Worm (Caenorhabditis elegans): ENCODE results near the gene srd-12.

Gene srd-12

ce11 chrIV:5603321-5603720 lies 26.7 kb downstream of the srd-12 start:
- peak; percentile 24 for TF ChIP-seq ceh-34 (tag; optimal IDR thresholded peaks at IDR 0.05)
- no peak for TF ChIP-seq elt-2 (tag; optimal IDR thresholded peaks at IDR 0.05)
- peak; percentile 1 for TF ChIP-seq tbx-2 (tag; optimal IDR thresholded peaks at IDR 0.05)
- TF ChIP-seq dve-1 (tag; optimal IDR thresholded peaks at IDR 0.05) = peak; percentile 26
- TF ChIP-seq zip-5 (tag; optimal IDR thresholded peaks at IDR 0.05) = no peak
- no peak for TF ChIP-seq ceh-31 (tag; optimal IDR thresholded peaks at IDR 0.05)
- no peak for TF ChIP-seq F13H6.1 (tag; optimal IDR thresholded peaks at IDR 0.05)

ce11 chrIV:5602415-5602814 lies 27.6 kb downstream of the srd-12 start:
- TF ChIP-seq hlh-6 (tag; optimal IDR thresholded peaks at IDR 0.05) (no peak), elt-4 (tag; optimal IDR thresholded peaks at IDR 0.05) (no peak), tbx-7 (tag; optimal IDR thresholded peaks at IDR 0.05) (no peak), ztf-16 (tag; optimal IDR thresholded peaks at IDR 0.05) (no peak), sdc-2 (tag; optimal IDR thresholded peaks at IDR 0.05) (no peak), odd-2 (tag; optimal IDR thresholded peaks at IDR 0.05) (no peak), nhr-232 (tag; optimal IDR thresholded peaks at IDR 0.05) (no peak)

DNA sequence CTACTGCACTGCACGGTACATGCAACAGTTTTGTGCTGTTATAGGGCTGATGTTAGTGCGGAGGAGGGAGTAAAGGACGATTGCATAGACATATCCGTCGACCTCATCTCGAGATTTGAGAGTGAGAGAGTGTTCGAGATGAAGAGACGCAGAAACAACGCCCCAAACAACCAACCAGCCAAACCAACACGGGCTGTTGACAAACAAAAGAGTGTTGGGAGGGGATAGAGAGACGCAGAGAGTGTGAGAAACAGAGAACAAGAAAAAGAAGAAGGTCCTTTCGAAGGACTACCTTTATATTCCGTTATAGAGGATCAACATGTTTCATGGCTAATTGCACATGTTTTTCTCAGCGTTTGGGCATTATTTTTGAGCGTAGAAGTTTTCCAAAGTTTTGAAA lies 29.7 kb downstream of the srd-12 start:
- TF ChIP-seq tbx-2 (tag; optimal IDR thresholded peaks at IDR 0.05) (peak; percentile 67), unc-55 (GFP tag; optimal IDR thresholded peaks at IDR 0.05) (peak; percentile 66), hlh-30 (tag; optimal IDR thresholded peaks at IDR 0.05; ENCODE audit: insufficient read depth) (peak; percentile 47), sox-2 (GFP tag; IDR thresholded peaks at IDR 0.05) (peak; percentile 59), hlh-6 (tag; optimal IDR thresholded peaks at IDR 0.05) (no peak), ceh-34 (tag; optimal IDR thresholded peaks at IDR 0.05) (peak; percentile 57), ref-2 (tag; optimal IDR thresholded peaks at IDR 0.05) (peak; percentile 69), nfya-1 (tag; optimal IDR thresholded peaks at IDR 0.05) (peak; percentile 79), ceh-18 (tag; optimal IDR thresholded peaks at IDR 0.05) (peak; percentile 44), ceh-48 (tag; optimal IDR thresholded peaks at IDR 0.05) (no peak), ceh-2 (tag; optimal IDR thresholded peaks at IDR 0.05) (peak; percentile 21), dve-1 (tag; optimal IDR thresholded peaks at IDR 0.05) (no peak), fkh-6 (tag; optimal IDR thresholded peaks at IDR 0.05) (peak; percentile 1), pha-2 (tag; optimal IDR thresholded peaks at IDR 0.05) (peak; percentile 41), ceh-31 (tag; optimal IDR thresholded peaks at IDR 0.05) (peak; percentile 61), pax-1 (tag; optimal IDR thresholded peaks at IDR 0.05) (peak; percentile 45), ceh-45 (GFP tag; IDR thresholded peaks at IDR 0.05) (no peak)

DNA sequence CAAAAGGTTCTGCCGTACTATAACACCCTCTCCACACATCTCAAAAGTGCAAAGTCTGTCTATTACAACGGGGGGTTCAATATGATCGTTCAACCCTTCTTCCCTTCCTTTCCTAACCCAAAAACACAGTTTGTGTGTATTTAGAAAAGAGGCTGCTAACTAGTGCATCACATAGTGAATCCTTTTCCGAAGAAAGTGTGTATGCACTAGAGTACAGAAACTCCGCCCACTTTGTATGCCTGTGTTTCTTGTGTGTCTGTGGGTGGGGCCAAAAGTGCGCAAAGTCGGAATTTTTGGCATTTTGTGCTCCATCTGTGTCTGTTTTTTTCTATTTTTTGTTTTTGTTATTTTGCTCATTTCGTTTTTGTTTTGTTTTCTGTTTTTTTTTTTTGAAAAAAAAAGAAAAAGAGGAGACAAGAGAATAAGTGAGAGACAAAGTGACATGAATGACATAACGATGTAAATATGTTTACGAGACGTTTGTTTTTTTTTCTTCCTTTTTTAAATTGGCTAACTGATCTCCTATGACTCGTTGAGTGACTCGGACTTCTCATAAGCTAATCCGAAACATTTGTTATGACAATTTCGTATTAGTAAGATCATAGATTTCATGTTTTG lies 31.4 kb downstream of the srd-12 start:
- no peak for TF ChIP-seq hlh-6 (tag; optimal IDR thresholded peaks at IDR 0.05)
- no peak for TF ChIP-seq ceh-24 (tag; optimal IDR thresholded peaks at IDR 0.05)
- TF ChIP-seq ceh-19 (GFP tag; optimal IDR thresholded peaks at IDR 0.05) = no peak
- TF ChIP-seq ceh-2 (tag; optimal IDR thresholded peaks at IDR 0.05) = no peak
- TF ChIP-seq sox-2 (GFP tag; IDR thresholded peaks at IDR 0.05) = no peak
- no peak for TF ChIP-seq tbx-7 (tag; optimal IDR thresholded peaks at IDR 0.05)
- no peak for TF ChIP-seq madf-2 (tag; optimal IDR thresholded peaks at IDR 0.05)
- no peak for TF ChIP-seq nhr-11 (tag; optimal IDR thresholded peaks at IDR 0.05)
- no peak for TF ChIP-seq nhr-232 (tag; optimal IDR thresholded peaks at IDR 0.05)
- no peak for TF ChIP-seq elt-2 (tag; optimal IDR thresholded peaks at IDR 0.05)
- no peak for TF ChIP-seq hlh-15 (tag; optimal IDR thresholded peaks at IDR 0.05)
- TF ChIP-seq syd-9 (tag; optimal IDR thresholded peaks at IDR 0.05) = no peak
- TF ChIP-seq unc-42 (tag; optimal IDR thresholded peaks at IDR 0.05) = no peak
- no peak for TF ChIP-seq elt-4 (tag; optimal IDR thresholded peaks at IDR 0.05)
- TF ChIP-seq unc-55 (GFP tag; optimal IDR thresholded peaks at IDR 0.05) = no peak

ce11 chrIV:5595567-5595966 lies 34.5 kb downstream of the srd-12 start:
- no peak for TF ChIP-seq pag-3 (tag; optimal IDR thresholded peaks at IDR 0.05; ENCODE audit: borderline replicate concordance)
- no peak for TF ChIP-seq ceh-30 (tag; optimal IDR thresholded peaks at IDR 0.05)
- TF ChIP-seq lim-6 (tag; optimal IDR thresholded peaks at IDR 0.05) = no peak
- TF ChIP-seq C08G9.2 (tag; optimal IDR thresholded peaks at IDR 0.05) = no peak
- TF ChIP-seq ahr-1 (tag; optimal IDR thresholded peaks at IDR 0.05) = no peak
- TF ChIP-seq Y22D7AL.16 (tag; optimal IDR thresholded peaks at IDR 0.05) = no peak
- no peak for TF ChIP-seq ceh-2 (tag; optimal IDR thresholded peaks at IDR 0.05)
- no peak for TF ChIP-seq unc-86 (tag; optimal IDR thresholded peaks at IDR 0.05)
- TF ChIP-seq elt-4 (tag; optimal IDR thresholded peaks at IDR 0.05) = no peak
- no peak for TF ChIP-seq ref-2 (tag; optimal IDR thresholded peaks at IDR 0.05)
